Worm (Caenorhabditis elegans): ENCODE data around the gene R13A5.10.

ce11 chrIII:7559869-7560268, 22.9 kb downstream of the R13A5.10 start:
- no peak for TF ChIP-seq duxl-1 (tag; optimal IDR thresholded peaks at IDR 0.05; ENCODE audit: poor library complexity)
- no peak for TF ChIP-seq fkh-10 (GFP tag; optimal IDR thresholded peaks at IDR 0.05)
- TF ChIP-seq ceh-32 (tag; optimal IDR thresholded peaks at IDR 0.05; ENCODE audit: poor library complexity) = no peak
- TF ChIP-seq lin-15B (tag; optimal IDR thresholded peaks at IDR 0.05) = no peak

Measured in whole organism, L4 larva.